Worm (Caenorhabditis elegans) whole organism, L2 larva: ENCODE data around the gene cysl-3.
A peak's percentile ranks its signal among the peaks of the same experiment; 100 is the strongest.

Experiments used
- C34F6.9 ChIP-seq: fragments of 150-350 bp; optimal IDR thresholded peaks from 2 replicates; lab custom pipeline; 2014; ENCODE audit warnings: missing biosample characterization, missing genetic modification characterization
- R02D3.7 ChIP-seq: fragments of 150-350 bp; optimal IDR thresholded peaks from 2 replicates; lab custom pipeline; 2014; ENCODE audit warnings: missing biosample characterization, missing genetic modification characterization
- Y55F3AM.14 ChIP-seq: fragments of 200-800 bp; sonication (Bioruptor generic); optimal IDR thresholded peaks from 2 replicates; lab custom pipeline; 2018; ENCODE audit warnings: mild to moderate bottlenecking, missing genetic modification characterization, missing compliant biosample characterization
- ZK546.5 ChIP-seq: sonication (generic microtip); optimal IDR thresholded peaks from 2 replicates; lab custom pipeline; 2017; ENCODE audit warnings: missing biosample characterization, missing genetic modification characterization
- aly-2 ChIP-seq: fragments of 150-350 bp; optimal IDR thresholded peaks from 2 replicates; lab custom pipeline; 2014; ENCODE audit warnings: missing biosample characterization, missing genetic modification characterization
- ama-1 ChIP-seq: fragments of 150-350 bp; optimal IDR thresholded peaks from 2 replicates; lab custom pipeline; 2018; ENCODE audit warnings: inconsistent platforms
- blmp-1 ChIP-seq: sonication (generic microtip); optimal IDR thresholded peaks from 2 replicates; lab custom pipeline; 2017; ENCODE audit warnings: missing genetic modification characterization, mild to moderate bottlenecking, missing compliant biosample characterization, antibody characterized with exemption, moderate library complexity; ENCODE audit not compliant: insufficient read depth
- ceh-82 ChIP-seq: fragments of 150-350 bp; optimal IDR thresholded peaks from 2 replicates; lab custom pipeline; 2014; ENCODE audit warnings: missing biosample characterization, missing genetic modification characterization
- dmd-4 ChIP-seq: sonication (generic microtip); optimal IDR thresholded peaks from 2 replicates; lab custom pipeline; 2017; ENCODE audit warnings: missing biosample characterization, missing genetic modification characterization
- egl-27 ChIP-seq: sonication (generic microtip); optimal IDR thresholded peaks from 3 replicates; lab custom pipeline; 2017; ENCODE audit warnings: missing biosample characterization, missing genetic modification reagents, missing genetic modification characterization
- elt-1 ChIP-seq: fragments of 150-350 bp; optimal IDR thresholded peaks from 2 replicates; lab custom pipeline; 2014; ENCODE audit warnings: missing biosample characterization, missing genetic modification characterization
- elt-3 ChIP-seq: sonication (generic microtip); optimal IDR thresholded peaks from 2 replicates; lab custom pipeline; 2017; ENCODE audit warnings: missing biosample characterization, missing genetic modification characterization
- fos-1 ChIP-seq: fragments of 150-350 bp; optimal IDR thresholded peaks from 2 replicates; lab custom pipeline; 2014; ENCODE audit warnings: missing biosample characterization, missing genetic modification characterization
- gmeb-1 ChIP-seq: fragments of 150-350 bp; optimal IDR thresholded peaks from 2 replicates; lab custom pipeline; 2014; ENCODE audit warnings: missing biosample characterization, missing genetic modification characterization
- lin-39 ChIP-seq: fragments of 150-350 bp; optimal IDR thresholded peaks from 2 replicates; lab custom pipeline; 2014; ENCODE audit warnings: missing biosample characterization, missing genetic modification reagents, missing genetic modification characterization
- mab-5 ChIP-seq: fragments of 150-350 bp; optimal IDR thresholded peaks from 2 replicates; lab custom pipeline; 2014; ENCODE audit warnings: missing biosample characterization, missing genetic modification characterization
- mdl-1 ChIP-seq, 2 experiments: fragments of 150-350 bp in 1 of 2; sonication (generic microtip) in 1 of 2; optimal IDR thresholded peaks; 2 replicates each; lab custom pipeline; 2017; ENCODE audit warnings: missing biosample characterization in 2 of 2, missing genetic modification characterization in 2 of 2
- nhr-10 ChIP-seq: sonication (generic microtip); optimal IDR thresholded peaks from 2 replicates; lab custom pipeline; 2017; ENCODE audit warnings: missing biosample characterization, missing genetic modification characterization
- nhr-12 ChIP-seq: fragments of 150-350 bp; optimal IDR thresholded peaks from 2 replicates; lab custom pipeline; 2014; ENCODE audit warnings: missing biosample characterization, missing genetic modification characterization
- nhr-129 ChIP-seq: fragments of 150-350 bp; optimal IDR thresholded peaks from 2 replicates; lab custom pipeline; 2014; ENCODE audit warnings: missing biosample characterization, missing genetic modification characterization
- nhr-23 ChIP-seq: fragments of 150-350 bp; optimal IDR thresholded peaks from 2 replicates; lab custom pipeline; 2014; ENCODE audit warnings: missing biosample characterization, missing genetic modification reagents, missing genetic modification characterization
- nhr-237 ChIP-seq: fragments of 150-350 bp; optimal IDR thresholded peaks from 2 replicates; lab custom pipeline; 2014; ENCODE audit warnings: missing biosample characterization, missing genetic modification characterization
- nhr-6 ChIP-seq: fragments of 150-350 bp; optimal IDR thresholded peaks from 2 replicates; lab custom pipeline; 2014; ENCODE audit warnings: missing biosample characterization, missing genetic modification characterization
- nhr-77 ChIP-seq: fragments of 150-350 bp; optimal IDR thresholded peaks from 2 replicates; lab custom pipeline; 2014; ENCODE audit warnings: missing biosample characterization, missing genetic modification characterization
- peb-1 ChIP-seq: fragments of 150-350 bp; optimal IDR thresholded peaks from 2 replicates; lab custom pipeline; 2014; ENCODE audit warnings: missing biosample characterization, missing genetic modification characterization
- sma-3 ChIP-seq: sonication (generic microtip); optimal IDR thresholded peaks from 2 replicates; lab custom pipeline; 2016; ENCODE audit warnings: missing genetic modification reagents, missing genetic modification characterization, missing compliant biosample characterization
- sma-9 ChIP-seq, 2 experiments: fragments of 150-350 bp in 1 of 2; sonication (generic microtip) in 1 of 2; optimal IDR thresholded peaks; 2 replicates each; lab custom pipeline; 2014 to 2016; ENCODE audit warnings: missing genetic modification characterization in 2 of 2, mild to moderate bottlenecking in 1 of 2, missing biosample characterization in 1 of 2, missing compliant biosample characterization in 1 of 2, missing genetic modification reagents in 1 of 2, moderate library complexity in 1 of 2
- snpc-4 ChIP-seq: fragments of 150-350 bp; optimal IDR thresholded peaks from 2 replicates; lab custom pipeline; 2014; ENCODE audit warnings: missing biosample characterization, missing genetic modification characterization
- unc-62 ChIP-seq: fragments of 150-350 bp; optimal IDR thresholded peaks from 2 replicates; lab custom pipeline; 2014; ENCODE audit warnings: missing biosample characterization, missing genetic modification reagents, missing genetic modification characterization
- zag-1 ChIP-seq: fragments of 150-350 bp; optimal IDR thresholded peaks from 2 replicates; lab custom pipeline; 2014; ENCODE audit warnings: missing biosample characterization, missing genetic modification characterization
- ztf-1 ChIP-seq: fragments of 200-800 bp; sonication (Bioruptor generic); conservative IDR thresholded peaks from 2 replicates; pipeline ENCODE4 v1.3.6; 2022; ENCODE audit warnings: missing genetic modification characterization, missing compliant biosample characterization
- ztf-11 ChIP-seq: sonication (generic microtip); optimal IDR thresholded peaks from 2 replicates; lab custom pipeline; 2017; ENCODE audit warnings: missing biosample characterization, missing genetic modification characterization
- ztf-4 ChIP-seq: fragments of 150-350 bp; optimal IDR thresholded peaks from 2 replicates; lab custom pipeline; 2014; ENCODE audit warnings: missing biosample characterization, missing genetic modification characterization

Gene cysl-3

DNA sequence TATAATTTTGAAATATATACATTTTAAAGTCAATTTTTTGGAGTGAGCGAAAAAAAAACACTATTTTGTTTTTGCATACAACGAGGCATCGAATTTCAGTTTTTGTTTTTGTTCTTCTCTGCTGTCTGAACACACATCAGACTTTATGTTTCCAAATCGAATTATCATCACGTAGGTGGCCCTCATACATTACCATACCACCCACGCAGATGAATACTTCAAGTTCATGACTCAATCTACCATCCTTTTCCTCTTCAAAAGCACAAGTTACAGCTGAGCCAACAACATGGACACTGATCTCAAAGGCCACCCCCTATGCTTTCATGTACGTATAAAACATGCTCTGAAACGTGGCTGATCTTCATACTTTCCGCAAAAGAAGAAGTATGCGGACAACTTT is 13.8 kb upstream of the cysl-3 start, which contains the start of gene R08F11.7:
Gene R08F11.7 (plus strand): TSS at position 301 of the 400 bp plus-strand sequence.
- TF ChIP-seq nhr-23 (tag; lab: Kevin White, UChicago) = no peak
- no peak for TF ChIP-seq ztf-11 (tag; lab: Kevin White, UChicago)
- TF ChIP-seq nhr-237 (tag; lab: Kevin White, UChicago) = no peak

- TF ChIP-seq blmp-1 (no peak), C34F6.9 (tag; lab: Kevin White, UChicago) (peak; percentile 21), sma-3 (GFP tag; lab: Kevin White, UChicago) (no peak), egl-27 (tag; lab: Kevin White, UChicago) (no peak)
Observed at ce11 chrV:3788538-3788937, 12.6 kb upstream of the cysl-3 start.

- TF ChIP-seq gmeb-1 (tag; lab: Kevin White, UChicago) (peak; percentile 15), fos-1 (tag; lab: Kevin White, UChicago) (peak; percentile 26), elt-3 (tag; lab: Kevin White, UChicago) (no peak), ztf-11 (tag; lab: Kevin White, UChicago) (no peak)
Observed at ce11 chrV:3784167-3784734, 8.3 kb upstream of the cysl-3 start, which contains the start of gene R08F11.1. R08F11.1 (minus strand) TSS chrV:3784217.

- TF ChIP-seq nhr-129 (tag; lab: Kevin White, UChicago) (peak; percentile 16), R02D3.7 (no peak), nhr-6 (tag; lab: Kevin White, UChicago) (no peak), fos-1 (tag; lab: Kevin White, UChicago) (peak; percentile 61), snpc-4 (tag; lab: Kevin White, UChicago) (no peak), nhr-12 (tag; lab: Kevin White, UChicago) (no peak), sma-9 (GFP tag; optimal IDR thresholded peaks at IDR 0.05; lab: Kevin White, UChicago) (peak; percentile 31), sma-9 (tag; optimal IDR thresholded peaks at IDR 0.05; lab: Kevin White, UChicago) (no peak), peb-1 (tag; lab: Kevin White, UChicago) (no peak), aly-2 (tag; lab: Kevin White, UChicago) (no peak), gmeb-1 (tag; lab: Kevin White, UChicago) (peak; percentile 49), mdl-1 (tag; optimal IDR thresholded peaks at IDR 0.05; lab: Kevin White, UChicago) (no peak), ztf-4 (tag; lab: Kevin White, UChicago) (no peak), sma-3 (GFP tag; lab: Kevin White, UChicago) (no peak), ztf-1 (GFP tag; lab: Robert Waterston, UW) (no peak), unc-62 (GFP tag; lab: Kevin White, UChicago) (no peak), dmd-4 (tag; lab: Kevin White, UChicago) (no peak), nhr-77 (no peak), ceh-82 (tag; lab: Kevin White, UChicago) (no peak)
Observed at ce11 chrV:3776946-3777345, 1.0 kb upstream of the cysl-3 start.

DNA sequence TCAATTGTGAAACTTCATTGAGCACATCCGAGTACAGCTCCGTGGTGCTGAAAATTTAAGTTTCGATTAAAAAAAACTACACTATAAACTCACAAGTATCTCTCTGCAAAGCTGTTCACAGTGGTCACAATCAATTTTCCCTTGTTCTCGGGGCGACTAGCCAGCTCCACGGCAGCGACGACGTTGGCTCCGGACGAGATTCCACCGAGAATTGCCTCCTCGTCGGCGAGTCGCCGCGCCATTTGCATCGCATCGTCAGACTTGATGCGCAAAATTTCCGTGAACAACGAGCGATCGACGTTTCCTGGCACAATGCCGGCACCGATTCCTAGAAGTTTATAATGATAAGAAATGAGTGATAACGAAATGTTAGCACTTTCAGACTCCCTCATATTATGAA is 1.3 kb downstream of the cysl-3 start:
- TF ChIP-seq mab-5 (tag; lab: Kevin White, UChicago) (no peak), ama-1 (lab: Kevin White, UChicago) (no peak), Y55F3AM.14 (GFP tag; lab: Kevin White, UChicago) (no peak), mdl-1 (tag; optimal IDR thresholded peaks at IDR 0.05; lab: Kevin White, UChicago) (no peak), nhr-6 (tag; lab: Kevin White, UChicago) (no peak), zag-1 (tag; lab: Kevin White, UChicago) (no peak), unc-62 (GFP tag; lab: Kevin White, UChicago) (no peak), lin-39 (tag; lab: Kevin White, UChicago) (no peak), ZK546.5 (tag; lab: Kevin White, UChicago) (no peak), C34F6.9 (tag; lab: Kevin White, UChicago) (no peak), nhr-10 (tag; lab: Kevin White, UChicago) (no peak), elt-1 (no peak)
